Fruit fly (Drosophila melanogaster) whole organism, embryonic: ENCODE measurements around the gene CG34176.

Source experiments
- Ada2b ChIP-seq: fragments of 200-800 bp; sonication (Bioruptor generic); IDR thresholded peaks from 2 replicates; pipeline ENCODE4 v1.3.6; 2022; ENCODE audit warnings: missing biosample characterization, missing genetic modification characterization
- Aef1 ChIP-seq: fragments of 200-800 bp; sonication (Bioruptor generic); IDR thresholded peaks from 3 replicates; pipeline ENCODE4 v1.3.6; 2022; ENCODE audit warnings: missing biosample characterization, missing genetic modification characterization
- Asciz ChIP-seq: fragments of 200-800 bp; sonication (Bioruptor generic); optimal IDR thresholded peaks from 2 replicates; lab custom pipeline; 2017; ENCODE audit warnings: missing biosample characterization, mild to moderate bottlenecking, missing genetic modification characterization, missing genetic modification reagents
- Bdp1 ChIP-seq: fragments of 200-800 bp; sonication (Bioruptor generic); optimal IDR thresholded peaks from 3 replicates; lab custom pipeline; 2016; ENCODE audit warnings: missing biosample characterization, missing genetic modification characterization
- BtbVII ChIP-seq: fragments of 200-800 bp; sonication (Bioruptor generic); optimal IDR thresholded peaks from 3 replicates; lab custom pipeline; 2017; ENCODE audit warnings: missing biosample characterization, mild to moderate bottlenecking, missing genetic modification characterization
- Bteb2 ChIP-seq: fragments of 200-800 bp; sonication (Bioruptor generic); optimal IDR thresholded peaks from 2 replicates; lab custom pipeline; 2016; ENCODE audit warnings: missing biosample characterization, missing genetic modification characterization
- CG10321 ChIP-seq: fragments of 200-800 bp; sonication (Bioruptor generic); IDR thresholded peaks from 2 replicates; pipeline ENCODE4 v1.3.6; 2022; ENCODE audit warnings: missing biosample characterization, missing genetic modification characterization
- CG10431 ChIP-seq: fragments of 200-800 bp; sonication (Bioruptor generic); optimal IDR thresholded peaks from 3 replicates; lab custom pipeline; 2018; ENCODE audit warnings: missing biosample characterization, mild to moderate bottlenecking, missing genetic modification characterization
- CG10979 ChIP-seq: fragments of 200-800 bp; sonication (Bioruptor generic); optimal IDR thresholded peaks from 2 replicates; lab custom pipeline; 2018; ENCODE audit warnings: missing biosample characterization, mild to moderate bottlenecking, missing genetic modification characterization, moderate library complexity
- CG13424 ChIP-seq: fragments of 200-800 bp; sonication (Bioruptor generic); optimal IDR thresholded peaks from 2 replicates; lab custom pipeline; 2019; ENCODE audit warnings: missing biosample characterization, mild to moderate bottlenecking, missing genetic modification characterization, moderate library complexity
- CG1602 ChIP-seq: fragments of 200-800 bp; sonication (Bioruptor generic); optimal IDR thresholded peaks from 3 replicates; lab custom pipeline; 2016; ENCODE audit warnings: missing biosample characterization, missing genetic modification characterization
- CG17186 ChIP-seq: fragments of 200-800 bp; sonication (Bioruptor generic); optimal IDR thresholded peaks from 3 replicates; lab custom pipeline; 2017; ENCODE audit warnings: missing biosample characterization, missing genetic modification reagents, missing genetic modification characterization
- CG17359 ChIP-seq: fragments of 200-800 bp; sonication (Bioruptor generic); optimal IDR thresholded peaks from 3 replicates; lab custom pipeline; 2018; ENCODE audit warnings: missing biosample characterization, mild to moderate bottlenecking, missing genetic modification characterization, moderate library complexity
- CG17829 ChIP-seq: fragments of 200-800 bp; optimal IDR thresholded peaks from 2 replicates; lab custom pipeline; 2019; ENCODE audit warnings: missing biosample characterization, mild to moderate bottlenecking, missing genetic modification characterization, moderate library complexity
- CG18262 ChIP-seq: fragments of 200-800 bp; optimal IDR thresholded peaks from 3 replicates; lab custom pipeline; 2019; ENCODE audit warnings: missing biosample characterization, mild to moderate bottlenecking, missing genetic modification characterization, moderate library complexity
- CG18764 ChIP-seq: fragments of 200-800 bp; sonication (Bioruptor generic); optimal IDR thresholded peaks from 3 replicates; lab custom pipeline; 2016; ENCODE audit warnings: missing biosample characterization, missing genetic modification characterization
- CG4707 ChIP-seq: fragments of 200-800 bp; sonication (Bioruptor generic); optimal IDR thresholded peaks from 2 replicates; lab custom pipeline; 2018; ENCODE audit warnings: missing biosample characterization, mild to moderate bottlenecking, missing genetic modification characterization, moderate library complexity
- CG7745 ChIP-seq: fragments of 200-800 bp; sonication (Bioruptor generic); optimal IDR thresholded peaks from 2 replicates; lab custom pipeline; 2018; ENCODE audit warnings: missing biosample characterization, mild to moderate bottlenecking, missing genetic modification characterization, moderate library complexity
- CG9817 ChIP-seq: fragments of 200-800 bp; sonication (Bioruptor generic); optimal IDR thresholded peaks from 2 replicates; lab custom pipeline; 2018; ENCODE audit warnings: missing biosample characterization, mild to moderate bottlenecking, missing genetic modification characterization, moderate library complexity
- CTCF ChIP-seq: fragments of 200-800 bp; sonication (Bioruptor generic); optimal IDR thresholded peaks from 2 replicates; lab custom pipeline; 2017; ENCODE audit warnings: missing biosample characterization, mild to moderate bottlenecking, missing genetic modification characterization, moderate library complexity
- D ChIP-seq, 2 experiments: fragments of 200-800 bp in 1 of 2; fragments of >200 bp in 1 of 2; sonication (Bioruptor generic) in 1 of 2; optimal IDR thresholded peaks; 2 replicates in 1 of 2; 3 replicates in 1 of 2; lab custom pipeline; 2017; ENCODE audit warnings: mild to moderate bottlenecking in 1 of 2, missing biosample characterization in 1 of 2, missing genetic modification characterization in 1 of 2, missing genetic modification reagents in 1 of 2
- Dfd ChIP-seq, 2 experiments: fragments of >200 bp; optimal IDR thresholded peaks; 2 replicates each; lab custom pipeline; 2017; ENCODE audit warnings: missing biosample characterization in 2 of 2, missing genetic modification characterization in 2 of 2
- ERR ChIP-seq: fragments of 200-800 bp; sonication (Bioruptor generic); optimal IDR thresholded peaks from 2 replicates; lab custom pipeline; 2016; ENCODE audit warnings: missing biosample characterization, missing genetic modification characterization
- Fer3 ChIP-seq: fragments of 200-800 bp; sonication (Bioruptor generic); optimal IDR thresholded peaks from 2 replicates; lab custom pipeline; 2018; ENCODE audit warnings: missing biosample characterization, mild to moderate bottlenecking, missing genetic modification characterization, moderate library complexity
- Hmr ChIP-seq: fragments of 200-800 bp; sonication (Bioruptor generic); optimal IDR thresholded peaks from 3 replicates; lab custom pipeline; 2017; ENCODE audit warnings: mild to moderate bottlenecking, missing biosample characterization, missing genetic modification reagents, missing genetic modification characterization
- Hr3 ChIP-seq: fragments of 200-800 bp; sonication (Bioruptor generic); optimal IDR thresholded peaks from 3 replicates; lab custom pipeline; 2016; ENCODE audit warnings: missing biosample characterization, missing genetic modification characterization
- Hsf ChIP-seq: fragments of 200-800 bp; sonication (Bioruptor generic); optimal IDR thresholded peaks from 3 replicates; lab custom pipeline; 2016; ENCODE audit warnings: missing biosample characterization, missing genetic modification characterization
- Lim3 ChIP-seq: fragments of 200-800 bp; sonication (Bioruptor generic); IDR thresholded peaks from 2 replicates; pipeline ENCODE4 v1.3.6; 2022; ENCODE audit warnings: missing biosample characterization, missing genetic modification characterization
- Med ChIP-seq: fragments of 200-800 bp; sonication (Bioruptor generic); peaks from one replicate; lab custom pipeline; 2016; ENCODE audit warnings: missing biosample characterization, missing genetic modification characterization, mild to moderate bottlenecking, inconsistent platforms, moderate library complexity
- NC2β ChIP-seq: fragments of 200-800 bp; sonication (Bioruptor generic); optimal IDR thresholded peaks from 2 replicates; lab custom pipeline; 2016; ENCODE audit warnings: missing biosample characterization, missing genetic modification characterization
- Sox102F ChIP-seq: fragments of 200-800 bp; sonication (Bioruptor generic); optimal IDR thresholded peaks from 2 replicates; lab custom pipeline; 2018; ENCODE audit warnings: missing biosample characterization, mild to moderate bottlenecking, missing genetic modification characterization, moderate library complexity
- Spps ChIP-seq: fragments of 200-800 bp; sonication (Bioruptor generic); optimal IDR thresholded peaks from 2 replicates; lab custom pipeline; 2018; ENCODE audit warnings: missing biosample characterization, mild to moderate bottlenecking, missing genetic modification characterization
- Xbp1 ChIP-seq: fragments of 200-800 bp; sonication (Bioruptor generic); optimal IDR thresholded peaks from 3 replicates; lab custom pipeline; 2016; ENCODE audit warnings: missing biosample characterization, mild to moderate bottlenecking, missing genetic modification characterization
- abd-A ChIP-seq: fragments of 200-800 bp; sonication (Bioruptor generic); optimal IDR thresholded peaks from 3 replicates; lab custom pipeline; 2019; ENCODE audit warnings: missing biosample characterization, mild to moderate bottlenecking, missing genetic modification characterization, moderate library complexity
- aop ChIP-seq: fragments of 200-800 bp; sonication (Bioruptor generic); IDR thresholded peaks from 2 replicates; pipeline ENCODE4 v1.3.6; 2022; ENCODE audit warnings: missing biosample characterization, missing genetic modification characterization
- ase ChIP-seq: fragments of 200-800 bp; sonication (Bioruptor generic); IDR thresholded peaks from 3 replicates; pipeline ENCODE4 v1.3.6; 2022; ENCODE audit warnings: missing biosample characterization, missing genetic modification characterization
- bowl ChIP-seq: fragments of 200-800 bp; sonication (Bioruptor generic); IDR thresholded peaks from 2 replicates; pipeline ENCODE4 v1.3.6; 2022; ENCODE audit warnings: missing biosample characterization, missing genetic modification characterization
- bsh ChIP-seq, 2 experiments: fragments of 200-800 bp; sonication (Bioruptor generic); optimal IDR thresholded peaks; 2 replicates each; lab custom pipeline; 2017 to 2018; ENCODE audit warnings: mild to moderate bottlenecking in 2 of 2, missing biosample characterization in 2 of 2, missing genetic modification characterization in 2 of 2, moderate library complexity in 1 of 2
- chinmo ChIP-seq: fragments of 200-800 bp; sonication (Bioruptor generic); IDR thresholded peaks from 4 replicates; pipeline ENCODE4 v1.3.6; 2022; ENCODE audit warnings: missing biosample characterization, missing genetic modification characterization; ENCODE audit not compliant: partially characterized antibody
- dysf ChIP-seq: fragments of 200-800 bp; sonication (Bioruptor generic); IDR thresholded peaks from 3 replicates; pipeline ENCODE4 v1.3.6; 2022; ENCODE audit warnings: missing biosample characterization, missing genetic modification characterization
- fu2 ChIP-seq: fragments of 200-800 bp; sonication (Bioruptor generic); optimal IDR thresholded peaks from 2 replicates; lab custom pipeline; 2016; ENCODE audit warnings: missing biosample characterization, missing genetic modification characterization
- gsb-n ChIP-seq: fragments of 200-800 bp; sonication (Bioruptor generic); optimal IDR thresholded peaks from 3 replicates; lab custom pipeline; 2018; ENCODE audit warnings: missing biosample characterization, mild to moderate bottlenecking, missing genetic modification characterization
- hkb ChIP-seq, 2 experiments: fragments of 200-800 bp in 1 of 2; fragments of >200 bp in 1 of 2; sonication (Bioruptor generic) in 1 of 2; IDR thresholded peaks in 1 of 2; optimal IDR thresholded peaks in 1 of 2; 2 replicates each; pipeline versions ENCODE4 v1.3.6 to Lab custom; 2017 to 2022; ENCODE audit warnings: missing biosample characterization in 1 of 2, missing genetic modification characterization in 1 of 2
- jigr1 ChIP-seq: fragments of 200-800 bp; sonication (Bioruptor generic); IDR thresholded peaks from 3 replicates; pipeline ENCODE4 v1.3.6; 2022; ENCODE audit warnings: missing biosample characterization, missing genetic modification characterization
- lmd ChIP-seq: fragments of 200-800 bp; sonication (Bioruptor generic); IDR thresholded peaks from 2 replicates; pipeline ENCODE4 v1.3.6; 2022; ENCODE audit warnings: missing biosample characterization, missing genetic modification characterization
- p53 ChIP-seq: fragments of 200-800 bp; sonication (Bioruptor generic); optimal IDR thresholded peaks from 2 replicates; lab custom pipeline; 2016; ENCODE audit warnings: missing biosample characterization, missing genetic modification characterization
- sqz ChIP-seq: fragments of 200-800 bp; sonication (Bioruptor generic); optimal IDR thresholded peaks from 3 replicates; lab custom pipeline; 2018; ENCODE audit warnings: missing biosample characterization, mild to moderate bottlenecking, missing genetic modification characterization
- tap ChIP-seq: fragments of 200-800 bp; optimal IDR thresholded peaks from 3 replicates; lab custom pipeline; 2019; ENCODE audit warnings: missing biosample characterization, mild to moderate bottlenecking, missing genetic modification characterization, moderate library complexity
- tin ChIP-seq: fragments of 200-800 bp; sonication (Bioruptor generic); optimal IDR thresholded peaks from 3 replicates; lab custom pipeline; 2016; ENCODE audit warnings: missing biosample characterization, missing genetic modification characterization

The CG34176 gene

DNA sequence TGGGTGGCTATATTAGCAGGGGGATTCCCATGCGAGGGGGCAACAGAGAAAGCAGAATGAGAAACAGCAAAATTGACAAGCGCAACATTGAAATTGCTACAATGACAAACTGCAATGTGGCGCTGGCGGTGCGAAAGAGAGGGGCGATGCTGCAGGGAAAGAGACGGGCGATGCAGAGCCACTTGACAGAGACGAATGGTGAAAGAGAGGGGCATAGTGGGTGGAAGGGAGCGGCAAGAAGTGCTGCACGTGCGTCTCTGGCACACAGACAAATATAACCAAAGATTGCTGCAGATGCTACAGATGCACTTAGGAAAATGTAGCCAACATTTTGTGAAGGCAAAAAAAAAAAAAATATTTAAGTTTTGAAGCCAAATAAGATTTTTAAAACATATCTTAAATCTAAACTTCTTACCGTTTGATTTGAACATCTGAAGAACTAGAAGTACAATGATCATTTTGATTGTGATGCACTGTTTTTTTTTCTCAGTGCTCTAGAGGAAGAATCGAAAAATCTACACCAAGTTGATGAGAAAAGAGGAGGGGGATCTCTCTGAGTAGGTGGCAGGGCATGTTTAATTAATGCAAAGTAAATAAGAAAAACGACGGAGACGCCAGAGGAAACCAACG, 41.4 kb downstream of the CG34176 start (continued):
- TF ChIP-seq Aef1 (GFP tag; lab: Robert Waterston, UW) (no peak), BtbVII (GFP tag; lab: Kevin White, UChicago) (no peak), gsb-n (tag; lab: Kevin White, UChicago) (peak; percentile 79), CG18764 (GFP tag; lab: Kevin White, UChicago) (peak; percentile 25), tap (tag; lab: Kevin White, UChicago) (peak; percentile 27), dysf (GFP tag; lab: Robert Waterston, UW) (peak; percentile 31; the same call in 1 of the 3 replicates), p53 (GFP tag; lab: Kevin White, UChicago) (no peak), abd-A (tag; lab: Kevin White, UChicago) (no peak), CG1602 (GFP tag; lab: Kevin White, UChicago) (peak; percentile 68), fu2 (GFP tag; lab: Kevin White, UChicago) (no peak), bsh (GFP tag; optimal IDR thresholded peaks at IDR 0.05; lab: Kevin White, UChicago) (peak; percentile 17 to 86), CG10431 (GFP tag; lab: Kevin White, UChicago) (peak; percentile 18), CG10979 (tag; lab: Kevin White, UChicago) (peak; percentile 83), Hr3 (GFP tag; lab: Kevin White, UChicago) (peak; percentile 53), ERR (no peak), Spps (tag; lab: Kevin White, UChicago) (peak; percentile 58), Ada2b (GFP tag; lab: Robert Waterston, UW) (no peak), tin (GFP tag; lab: Kevin White, UChicago) (peak; percentile 51), CG9817 (tag; lab: Kevin White, UChicago) (peak; percentile 6), NC2β (GFP tag; lab: Kevin White, UChicago) (peak; percentile 75), Bteb2 (GFP tag; lab: Kevin White, UChicago) (peak; percentile 10), Dfd (GFP tag; optimal IDR thresholded peaks at IDR 0.05; lab: Kevin White, UChicago) (no peak), CG17359 (tag; lab: Kevin White, UChicago) (peak; percentile 69), chinmo (GFP tag; lab: Robert Waterston, UW) (no peak), Sox102F (GFP tag; lab: Kevin White, UChicago) (peak; percentile 75), Hmr (GFP tag; lab: Kevin White, UChicago) (no peak), CG7745 (tag; lab: Kevin White, UChicago) (peak; percentile 32), Fer3 (peak; percentile 9), lmd (peak; percentile 48; the same call in 1 of the 2 replicates), Lim3 (GFP tag; lab: Robert Waterston, UW) (no peak), sqz (peak; percentile 13), Xbp1 (GFP tag; lab: Kevin White, UChicago) (peak; percentile 39), jigr1 (GFP tag; lab: Robert Waterston, UW) (no peak), CG17186 (no peak), CG13424 (tag; lab: Kevin White, UChicago) (peak; percentile 54), aop (GFP tag; lab: Robert Waterston, UW) (0 out of 2 replicates have a peak, but pooled peaks have one; percentile 15), ase (peak; percentile 44; the same call in 1 of the 3 replicates), Hsf (GFP tag; lab: Kevin White, UChicago) (peak; percentile 58), Bdp1 (GFP tag; lab: Kevin White, UChicago) (peak; percentile 3), CG4707 (peak; percentile 64), CTCF (GFP tag; lab: Kevin White, UChicago) (no peak), hkb (optimal IDR thresholded peaks at IDR 0.05; lab: Kevin White, UChicago) (no peak), hkb (GFP tag; IDR thresholded peaks at IDR 0.05; lab: Robert Waterston, UW) (peak; percentile 74), Asciz (GFP tag; lab: Kevin White, UChicago) (peak; percentile 42), Med (GFP tag; lab: Kevin White, UChicago) (peak; percentile 71), bowl (GFP tag; lab: Robert Waterston, UW) (no peak), D (optimal IDR thresholded peaks at IDR 0.05; lab: Kevin White, UChicago) (no peak), D (GFP tag; optimal IDR thresholded peaks at IDR 0.05; lab: Kevin White, UChicago) (peak; percentile 70), CG18262 (tag; lab: Kevin White, UChicago) (peak; percentile 85), CG10321 (GFP tag; lab: Robert Waterston, UW) (0 out of 2 replicates have a peak, but pooled peaks have one; percentile 38), CG17829 (tag; lab: Kevin White, UChicago) (peak; percentile 82)
